Worm (Caenorhabditis elegans) whole organism, early embryonic: ENCODE measurements around the gene rars-1.

Experiments
- B0310.2 ChIP-seq: sonication (generic microtip); optimal IDR thresholded peaks from 2 replicates; lab custom pipeline; 2016; ENCODE audit warnings: mild to moderate bottlenecking, missing genetic modification characterization, missing compliant biosample characterization
- F13C5.2 ChIP-seq: sonication (generic microtip); optimal IDR thresholded peaks from 2 replicates; lab custom pipeline; 2017; ENCODE audit warnings: mild to moderate bottlenecking, missing genetic modification characterization, inconsistent platforms, missing compliant biosample characterization
- aly-1 ChIP-seq: sonication (generic microtip); optimal IDR thresholded peaks from 2 replicates; lab custom pipeline; 2016; ENCODE audit warnings: missing genetic modification characterization, missing compliant biosample characterization
- ama-1 ChIP-seq: fragments of 150-350 bp; optimal IDR thresholded peaks from 2 replicates; lab custom pipeline; 2014
- ceh-13 ChIP-seq: fragments of 200-800 bp; sonication (Bioruptor generic); optimal IDR thresholded peaks from 2 replicates; lab custom pipeline; 2018; ENCODE audit warnings: mild to moderate bottlenecking, missing genetic modification characterization, missing compliant biosample characterization
- ceh-36 ChIP-seq: sonication (generic microtip); optimal IDR thresholded peaks from 2 replicates; lab custom pipeline; 2016; ENCODE audit warnings: missing genetic modification characterization, inconsistent platforms, missing compliant biosample characterization
- ets-7 ChIP-seq: sonication (generic microtip); optimal IDR thresholded peaks from 2 replicates; lab custom pipeline; 2016; ENCODE audit warnings: missing genotype, missing genetic modification characterization, missing compliant biosample characterization
- flt-1 ChIP-seq: fragments of 200-800 bp; sonication (Bioruptor generic); IDR thresholded peaks from 2 replicates; pipeline ENCODE4 v1.3.6; 2022; ENCODE audit warnings: missing genetic modification characterization, missing compliant biosample characterization
- hmbx-1 ChIP-seq: sonication (generic microtip); optimal IDR thresholded peaks from 2 replicates; lab custom pipeline; 2016; ENCODE audit warnings: mild to moderate bottlenecking, missing genetic modification characterization, missing compliant biosample characterization
- hmg-4 ChIP-seq: fragments of 200-800 bp; sonication (Bioruptor generic); optimal IDR thresholded peaks from 2 replicates; lab custom pipeline; 2018; ENCODE audit warnings: mild to moderate bottlenecking, missing genetic modification characterization, missing compliant biosample characterization
- hnd-1 ChIP-seq: sonication (generic microtip); optimal IDR thresholded peaks from 2 replicates; lab custom pipeline; 2016; ENCODE audit warnings: missing genetic modification characterization, missing compliant biosample characterization
- pes-1 ChIP-seq: fragments of 200-800 bp; sonication (Bioruptor generic); IDR thresholded peaks from 2 replicates; pipeline ENCODE4 v1.3.6; 2022; ENCODE audit warnings: missing genetic modification reagents, missing genetic modification characterization, missing compliant biosample characterization
- scrt-1 ChIP-seq: fragments of 200-800 bp; sonication (Bioruptor generic); IDR thresholded peaks from 2 replicates; pipeline ENCODE4 v1.3.6; 2022; ENCODE audit warnings: missing genetic modification characterization, missing compliant biosample characterization
- sea-1 ChIP-seq: fragments of 200-800 bp; sonication (Bioruptor generic); conservative IDR thresholded peaks from 2 replicates; pipeline ENCODE4 v1.3.6; 2022; ENCODE audit warnings: missing genetic modification characterization, missing compliant biosample characterization
- tbx-11 ChIP-seq: fragments of 200-800 bp; sonication (Bioruptor generic); IDR thresholded peaks from 2 replicates; pipeline ENCODE4 v1.3.6; 2022; ENCODE audit warnings: missing genetic modification characterization, missing compliant biosample characterization
- tbx-37 ChIP-seq: fragments of 200-800 bp; sonication (Bioruptor generic); conservative IDR thresholded peaks from 2 replicates; pipeline ENCODE4 v1.3.6; 2022; ENCODE audit warnings: missing genetic modification reagents, missing genetic modification characterization, missing compliant biosample characterization
- tra-4 ChIP-seq: sonication (generic microtip); optimal IDR thresholded peaks from 2 replicates; lab custom pipeline; 2017; ENCODE audit warnings: missing genetic modification characterization, missing compliant biosample characterization

rars-1 gene

DNA sequence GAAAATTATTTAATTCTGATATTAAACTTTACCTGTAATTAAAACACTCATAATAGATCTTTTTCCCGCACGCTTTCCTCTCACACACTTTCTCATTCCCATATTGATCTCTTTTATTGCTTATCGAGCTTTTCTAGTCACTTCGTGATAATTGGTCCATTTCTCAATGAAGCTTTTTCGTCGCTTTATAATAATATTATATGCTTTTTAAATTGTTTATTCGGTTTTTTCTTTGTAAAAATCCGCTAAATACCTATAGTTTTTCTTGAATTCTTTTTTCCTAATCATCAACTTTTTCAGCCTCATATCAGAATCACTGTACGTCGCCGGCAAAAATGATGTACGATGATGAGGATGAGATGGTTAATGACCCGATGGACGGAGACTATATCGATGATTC, 22.3 kb upstream of the rars-1 start, which contains the start of gene rpb-2:
Gene rpb-2 (plus strand): TSS at position 301 of the 400 bp plus-strand sequence.
- no peak for TF ChIP-seq tbx-37
- TF ChIP-seq hmg-4 (GFP tag; lab: Kevin White, UChicago), result no peak
- no peak for TF ChIP-seq F13C5.2 (tag; lab: Kevin White, UChicago)
- no peak for TF ChIP-seq sea-1
- TF ChIP-seq ets-7 (tag; lab: Kevin White, UChicago), result no peak

DNA sequence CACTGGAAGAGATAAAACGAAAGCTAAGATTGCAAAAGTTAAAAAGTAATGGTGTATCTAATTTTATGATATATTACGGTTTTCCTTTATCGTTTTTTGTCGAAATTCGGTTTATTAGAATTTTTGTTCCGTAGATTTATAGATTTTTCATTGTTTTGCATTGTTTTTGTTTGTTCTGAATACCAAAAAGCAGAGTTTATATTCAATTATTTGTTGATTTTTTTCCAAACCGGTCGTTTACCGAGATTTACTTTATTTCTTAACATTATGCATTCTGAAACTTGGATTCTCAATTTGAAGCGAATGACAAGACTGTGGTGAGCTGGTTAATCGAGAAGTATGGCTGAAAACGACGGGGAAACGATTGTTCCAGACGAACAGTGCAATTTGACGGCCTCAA, 20.0 kb upstream of the rars-1 start, which contains the start of gene fsn-1:
Gene fsn-1 (plus strand): TSS at position 301 of the 400 bp plus-strand sequence.
- TF ChIP-seq flt-1 (GFP tag; lab: Robert Waterston, UW), result no peak
- TF ChIP-seq pes-1 (GFP tag; lab: Robert Waterston, UW), result no peak
- TF ChIP-seq tbx-11 (GFP tag; lab: Robert Waterston, UW), result no peak
- TF ChIP-seq hmg-4 (GFP tag; lab: Kevin White, UChicago), result no peak
- no peak for TF ChIP-seq ceh-36
- TF ChIP-seq hmbx-1 (tag; lab: Kevin White, UChicago), result no peak
- TF ChIP-seq tbx-37, result no peak
- no peak for TF ChIP-seq tra-4 (tag; lab: Kevin White, UChicago)
- no peak for TF ChIP-seq ceh-13 (GFP tag; lab: Kevin White, UChicago)
- TF ChIP-seq F13C5.2 (tag; lab: Kevin White, UChicago), result no peak
- no peak for TF ChIP-seq B0310.2 (tag; lab: Kevin White, UChicago)
- TF ChIP-seq scrt-1 (GFP tag; lab: Robert Waterston, UW), result no peak
- TF ChIP-seq ama-1, result no peak
- TF ChIP-seq aly-1 (tag; lab: Kevin White, UChicago), result no peak

DNA sequence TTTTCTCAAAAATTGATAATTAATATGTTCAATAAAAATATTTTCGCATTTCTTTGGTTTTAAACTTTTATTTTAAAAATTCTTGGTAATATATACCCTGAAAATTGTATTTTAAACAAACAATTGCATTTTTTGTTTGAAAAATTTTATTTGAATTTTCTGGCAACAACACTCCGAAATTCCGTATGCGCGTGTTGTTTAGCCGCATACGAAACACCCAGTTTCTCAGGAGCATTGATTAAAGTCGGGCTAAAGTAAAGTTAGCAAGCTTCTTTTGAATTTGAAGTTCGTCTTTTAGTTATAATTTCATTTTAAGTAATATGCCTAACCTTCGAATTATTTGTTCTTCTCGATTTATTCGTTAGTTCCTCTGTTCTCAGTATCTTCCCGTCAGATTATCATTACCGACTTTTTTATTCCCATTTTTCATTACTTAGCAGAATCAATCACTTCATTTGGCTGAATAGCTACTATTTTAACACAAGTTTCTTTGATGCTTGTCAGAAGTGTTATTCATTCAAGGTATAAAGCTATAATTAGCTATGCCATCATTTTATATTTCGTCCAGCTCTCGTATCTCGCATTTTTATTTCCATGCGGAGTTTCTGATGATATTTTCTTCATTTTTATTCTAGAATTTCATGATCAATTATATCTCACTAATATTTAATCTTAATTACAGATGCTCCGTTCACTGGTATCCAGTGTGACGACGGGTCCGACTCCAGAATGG, 18.1 kb upstream of the rars-1 start, which contains the start of gene mrps-18C:
Gene mrps-18C (plus strand): TSS at position 683 of the 733 bp plus-strand sequence.
- TF ChIP-seq scrt-1 (GFP tag; lab: Robert Waterston, UW), result no peak
- TF ChIP-seq B0310.2 (tag; lab: Kevin White, UChicago), result no peak
- TF ChIP-seq tbx-37, result no peak
- TF ChIP-seq tbx-11 (GFP tag; lab: Robert Waterston, UW), result no peak
- TF ChIP-seq aly-1 (tag; lab: Kevin White, UChicago), result no peak
- no peak for TF ChIP-seq ceh-13 (GFP tag; lab: Kevin White, UChicago)
- TF ChIP-seq hnd-1 (tag; lab: Kevin White, UChicago), result no peak
- TF ChIP-seq ama-1, result no peak
- no peak for TF ChIP-seq ets-7 (tag; lab: Kevin White, UChicago)
- TF ChIP-seq sea-1, result no peak
- TF ChIP-seq ceh-36, result no peak

- TF ChIP-seq ceh-13 (GFP tag; lab: Kevin White, UChicago) (no peak), tbx-11 (GFP tag; lab: Robert Waterston, UW) (no peak), F13C5.2 (tag; lab: Kevin White, UChicago) (no peak), tra-4 (tag; lab: Kevin White, UChicago) (no peak), flt-1 (GFP tag; lab: Robert Waterston, UW) (no peak), hmbx-1 (tag; lab: Kevin White, UChicago) (no peak), ceh-36 (no peak), B0310.2 (tag; lab: Kevin White, UChicago) (no peak), scrt-1 (GFP tag; lab: Robert Waterston, UW) (no peak), hmg-4 (GFP tag; lab: Kevin White, UChicago) (no peak), ets-7 (tag; lab: Kevin White, UChicago) (no peak), hnd-1 (tag; lab: Kevin White, UChicago) (no peak), tbx-37 (no peak), ama-1 (no peak), pes-1 (GFP tag; lab: Robert Waterston, UW) (no peak)
Measured at ce11 chrIII:4932203-4932699, 15.3 kb upstream of the rars-1 start, which contains the start of the genes C26E6.12 and eri-9. Gene C26E6.12 (minus strand): TSS chrIII:4932253. Gene eri-9 (plus strand): TSS chrIII:4932450.

DNA sequence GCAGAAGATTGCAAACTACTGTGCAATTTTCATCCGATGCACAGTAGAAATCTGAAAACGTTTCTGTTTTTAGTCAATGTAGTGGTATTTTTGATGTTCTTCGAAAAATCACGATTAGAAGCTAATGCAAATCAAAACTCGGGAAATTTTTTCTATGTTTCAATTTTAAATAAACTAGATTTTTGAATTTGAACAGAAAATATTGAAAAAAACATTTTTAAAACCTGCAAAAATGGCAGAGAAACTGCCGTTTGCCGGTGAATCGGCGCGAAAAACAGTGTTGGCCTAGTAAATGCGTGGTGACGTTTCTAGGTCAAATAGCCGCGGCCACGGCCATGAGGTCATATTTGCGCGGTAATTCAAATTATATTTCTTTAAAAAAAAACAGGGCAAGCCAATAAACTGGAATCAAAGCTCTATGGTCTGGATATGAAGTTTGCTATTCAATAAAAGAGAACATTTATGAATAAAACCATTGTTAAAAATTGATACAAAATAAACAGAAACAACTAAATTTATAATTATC, 13.2 kb upstream of the rars-1 start, which contains the start of gene set-2:
Gene set-2 (minus strand): TSS at position 51 of the 526 bp plus-strand sequence.
- TF ChIP-seq sea-1, result no peak; the same call in 1 of the 2 replicates
- TF ChIP-seq ceh-13 (GFP tag; lab: Kevin White, UChicago), result no peak
- TF ChIP-seq F13C5.2 (tag; lab: Kevin White, UChicago), result peak; percentile 32
- 0 out of 2 replicates have a peak, but pooled peaks have one; percentile 10 for TF ChIP-seq flt-1 (GFP tag; lab: Robert Waterston, UW)
- no peak for TF ChIP-seq tbx-11 (GFP tag; lab: Robert Waterston, UW)
- TF ChIP-seq pes-1 (GFP tag; lab: Robert Waterston, UW), result peak; percentile 63; the same call in 1 of the 2 replicates
- TF ChIP-seq ama-1, result no peak
- TF ChIP-seq hmg-4 (GFP tag; lab: Kevin White, UChicago), result no peak
- no peak for TF ChIP-seq hmbx-1 (tag; lab: Kevin White, UChicago)
- no peak for TF ChIP-seq ceh-36
- TF ChIP-seq scrt-1 (GFP tag; lab: Robert Waterston, UW), result no peak
- TF ChIP-seq hnd-1 (tag; lab: Kevin White, UChicago), result no peak
- TF ChIP-seq tbx-37, result peak; percentile 86
- TF ChIP-seq ets-7 (tag; lab: Kevin White, UChicago), result no peak
- TF ChIP-seq aly-1 (tag; lab: Kevin White, UChicago), result no peak
- no peak for TF ChIP-seq B0310.2 (tag; lab: Kevin White, UChicago)
- no peak for TF ChIP-seq tra-4 (tag; lab: Kevin White, UChicago)

DNA sequence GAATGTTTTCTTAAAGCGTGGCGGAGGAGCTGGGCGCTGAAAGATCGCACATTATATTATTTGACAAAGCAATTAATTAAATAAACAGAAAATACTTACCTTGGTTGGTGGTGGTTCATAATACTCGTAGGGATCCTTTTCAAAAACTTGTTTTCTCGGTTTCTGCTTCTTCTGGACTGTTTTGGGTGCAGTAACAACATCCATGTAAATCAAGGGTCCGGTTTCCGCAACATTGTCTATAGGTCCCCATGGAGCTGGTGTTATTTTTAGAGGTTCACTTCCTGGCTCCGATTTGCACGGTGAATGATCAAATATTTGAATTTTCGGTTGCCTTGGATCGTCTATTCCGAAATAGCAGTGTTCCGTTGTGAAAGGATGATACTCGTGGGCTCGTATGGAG, 7.2 kb upstream of the rars-1 start:
- TF ChIP-seq ama-1, result no peak
- TF ChIP-seq hmbx-1 (tag; lab: Kevin White, UChicago), result no peak

DNA sequence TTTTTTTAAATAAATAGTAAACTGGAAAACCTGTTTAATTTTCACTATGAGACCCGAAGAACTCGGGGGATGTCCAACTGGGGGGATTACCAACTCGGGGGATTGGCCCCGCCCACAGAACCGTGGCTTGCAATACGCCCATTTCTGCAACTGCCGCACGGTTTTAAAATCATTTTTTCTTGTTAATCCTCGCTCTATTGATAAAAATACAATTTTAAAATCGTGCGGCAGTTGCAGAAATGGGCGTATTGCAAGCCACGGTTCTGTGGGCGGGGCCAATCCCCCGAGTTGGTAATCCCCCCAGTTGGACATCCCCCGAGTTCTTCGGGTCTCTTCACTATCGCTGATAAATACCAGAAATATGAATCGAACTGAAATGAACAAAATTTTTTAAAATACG, 5.0 kb upstream of the rars-1 start, which contains the start of gene mmab-1:
Gene mmab-1 (minus strand): TSS at position 95 of the 400 bp plus-strand sequence.
- peak; percentile 55; the same call in 1 of the 2 replicates for TF ChIP-seq pes-1 (GFP tag; lab: Robert Waterston, UW)
